Fruit fly (Drosophila melanogaster) whole organism, embryonic: ENCODE measurements around the gene Rab21.

Experiments
- BtbVII ChIP-seq: fragments of 200-800 bp; sonication (Bioruptor generic); optimal IDR thresholded peaks from 3 replicates; lab custom pipeline; 2017; ENCODE audit warnings: missing biosample characterization, mild to moderate bottlenecking, missing genetic modification characterization
- Bteb2 ChIP-seq: fragments of 200-800 bp; sonication (Bioruptor generic); optimal IDR thresholded peaks from 2 replicates; lab custom pipeline; 2016; ENCODE audit warnings: missing biosample characterization, missing genetic modification characterization
- CG10654 ChIP-seq: fragments of 200-800 bp; sonication (Bioruptor generic); optimal IDR thresholded peaks from 2 replicates; lab custom pipeline; 2016; ENCODE audit warnings: missing biosample characterization, missing genetic modification characterization
- CG10959 ChIP-seq: fragments of 200-800 bp; sonication (Bioruptor generic); IDR thresholded peaks from 2 replicates; pipeline ENCODE4 v1.3.6; 2022; ENCODE audit warnings: missing biosample characterization, missing genetic modification characterization
- CG11247 ChIP-seq: fragments of 200-800 bp; sonication (Bioruptor generic); IDR thresholded peaks from 2 replicates; pipeline ENCODE4 v1.3.6; 2022; ENCODE audit warnings: missing biosample characterization, missing genetic modification characterization
- CG12071 ChIP-seq: fragments of 200-800 bp; sonication (Bioruptor generic); optimal IDR thresholded peaks from 3 replicates; lab custom pipeline; 2018; ENCODE audit warnings: missing biosample characterization, mild to moderate bottlenecking, missing genetic modification characterization
- CG12219 ChIP-seq: fragments of 200-800 bp; sonication (Bioruptor generic); optimal IDR thresholded peaks from 3 replicates; lab custom pipeline; 2018; ENCODE audit warnings: missing biosample characterization, mild to moderate bottlenecking, missing genetic modification characterization
- CG12299 ChIP-seq: fragments of 200-800 bp; sonication (Bioruptor generic); optimal IDR thresholded peaks from 2 replicates; lab custom pipeline; 2018; ENCODE audit warnings: missing biosample characterization, mild to moderate bottlenecking, missing genetic modification characterization
- CG1233 ChIP-seq: fragments of 200-800 bp; sonication (Bioruptor generic); optimal IDR thresholded peaks from 4 replicates; lab custom pipeline; 2018; ENCODE audit warnings: missing biosample characterization, mild to moderate bottlenecking, missing genetic modification characterization
- CG12391 ChIP-seq: fragments of 200-800 bp; sonication (Bioruptor generic); optimal IDR thresholded peaks from 3 replicates; lab custom pipeline; 2018; ENCODE audit warnings: missing biosample characterization, mild to moderate bottlenecking, missing genetic modification characterization, moderate library complexity
- CG12744 ChIP-seq: fragments of 200-800 bp; sonication (Bioruptor generic); optimal IDR thresholded peaks from 2 replicates; lab custom pipeline; 2016; ENCODE audit warnings: missing biosample characterization, missing genetic modification characterization
- CG1603 ChIP-seq: fragments of 200-800 bp; sonication (Bioruptor generic); optimal IDR thresholded peaks from 2 replicates; lab custom pipeline; 2019; ENCODE audit warnings: missing biosample characterization, mild to moderate bottlenecking, missing genetic modification characterization, moderate library complexity
- CG1647 ChIP-seq: fragments of 200-800 bp; sonication (Bioruptor generic); optimal IDR thresholded peaks from 3 replicates; lab custom pipeline; 2016; ENCODE audit warnings: missing biosample characterization, missing genetic modification characterization
- CG17802 ChIP-seq: fragments of 200-800 bp; sonication (Bioruptor generic); optimal IDR thresholded peaks from 2 replicates; lab custom pipeline; 2018; ENCODE audit warnings: missing biosample characterization, mild to moderate bottlenecking, missing genetic modification characterization, moderate library complexity
- CG17829 ChIP-seq: fragments of 200-800 bp; optimal IDR thresholded peaks from 2 replicates; lab custom pipeline; 2019; ENCODE audit warnings: missing biosample characterization, mild to moderate bottlenecking, missing genetic modification characterization, moderate library complexity
- CG18599 ChIP-seq: fragments of 200-800 bp; sonication (Bioruptor generic); optimal IDR thresholded peaks from 3 replicates; lab custom pipeline; 2017; ENCODE audit warnings: missing biosample characterization, missing genetic modification characterization, mild to moderate bottlenecking, moderate library complexity, missing genetic modification reagents
- CG18619 ChIP-seq: fragments of 200-800 bp; sonication (Bioruptor generic); optimal IDR thresholded peaks from 3 replicates; lab custom pipeline; 2017; ENCODE audit warnings: missing biosample characterization, mild to moderate bottlenecking, missing genetic modification characterization
- CG2116 ChIP-seq: fragments of 200-800 bp; sonication (Bioruptor generic); optimal IDR thresholded peaks from 3 replicates; lab custom pipeline; 2018; ENCODE audit warnings: missing biosample characterization, mild to moderate bottlenecking, missing genetic modification characterization
- CG30431 ChIP-seq: fragments of 200-800 bp; sonication (Bioruptor generic); optimal IDR thresholded peaks from 2 replicates; lab custom pipeline; 2017; ENCODE audit warnings: missing biosample characterization, missing genetic modification characterization
- CG3281 ChIP-seq: fragments of 200-800 bp; sonication (Bioruptor generic); optimal IDR thresholded peaks from 3 replicates; lab custom pipeline; 2017; ENCODE audit warnings: missing biosample characterization, mild to moderate bottlenecking, missing genetic modification characterization
- CG6272 ChIP-seq: fragments of 200-800 bp; sonication (Bioruptor generic); IDR thresholded peaks from 2 replicates; pipeline ENCODE4 v1.3.6; 2022; ENCODE audit warnings: missing biosample characterization, missing genetic modification characterization
- CG6683 ChIP-seq: fragments of 200-800 bp; sonication (Bioruptor generic); optimal IDR thresholded peaks from 2 replicates; lab custom pipeline; 2017; ENCODE audit warnings: missing biosample characterization, mild to moderate bottlenecking, missing genetic modification characterization, missing genetic modification reagents
- CG7271 ChIP-seq: fragments of 200-800 bp; sonication (Bioruptor generic); optimal IDR thresholded peaks from 2 replicates; lab custom pipeline; 2018; ENCODE audit warnings: missing biosample characterization, mild to moderate bottlenecking, missing genetic modification characterization, moderate library complexity
- CG7357 ChIP-seq: fragments of 200-800 bp; sonication (Bioruptor generic); IDR thresholded peaks from 3 replicates; pipeline ENCODE4 v1.3.6; 2022; ENCODE audit warnings: missing biosample characterization, missing genetic modification characterization
- CG7372 ChIP-seq: fragments of 200-800 bp; sonication (Bioruptor generic); IDR thresholded peaks from 2 replicates; pipeline ENCODE4 v1.3.6; 2022; ENCODE audit warnings: missing biosample characterization, missing genetic modification characterization
- CG7928 ChIP-seq: fragments of 200-800 bp; sonication (Bioruptor generic); optimal IDR thresholded peaks from 2 replicates; lab custom pipeline; 2017; ENCODE audit warnings: missing biosample characterization, mild to moderate bottlenecking, missing genetic modification characterization
- CG8290 ChIP-seq, 3 experiments: fragments of 200-800 bp; sonication (Bioruptor generic); optimal IDR thresholded peaks; 2 replicates each; lab custom pipeline; 2016 to 2019; ENCODE audit warnings: missing biosample characterization in 3 of 3, missing genetic modification characterization in 3 of 3, mild to moderate bottlenecking in 2 of 3, moderate library complexity in 1 of 3
- CG8924 ChIP-seq: fragments of 200-800 bp; optimal IDR thresholded peaks from 3 replicates; lab custom pipeline; 2019; ENCODE audit warnings: missing biosample characterization, mild to moderate bottlenecking, missing genetic modification characterization, moderate library complexity
- CG9797 ChIP-seq: fragments of 200-800 bp; sonication (Bioruptor generic); optimal IDR thresholded peaks from 3 replicates; lab custom pipeline; 2018; ENCODE audit warnings: missing biosample characterization, mild to moderate bottlenecking, missing genetic modification characterization
- CTCF ChIP-seq: fragments of 200-800 bp; sonication (Bioruptor generic); optimal IDR thresholded peaks from 2 replicates; lab custom pipeline; 2017; ENCODE audit warnings: missing biosample characterization, mild to moderate bottlenecking, missing genetic modification characterization, moderate library complexity
- Dbx ChIP-seq: fragments of 200-800 bp; sonication (Bioruptor generic); IDR thresholded peaks from 3 replicates; pipeline ENCODE4 v1.3.6; 2022; ENCODE audit warnings: missing biosample characterization, missing genetic modification characterization
- Dip2 ChIP-seq: fragments of 200-800 bp; sonication (Bioruptor generic); IDR thresholded peaks from 2 replicates; pipeline ENCODE4 v1.3.6; 2022; ENCODE audit warnings: missing biosample characterization, missing genetic modification characterization
- Dref ChIP-seq: fragments of 200-800 bp; sonication (Bioruptor generic); IDR thresholded peaks from 2 replicates; pipeline ENCODE4 v1.3.6; 2022; ENCODE audit warnings: missing biosample characterization, missing genetic modification characterization
- Gsc ChIP-seq: fragments of 200-800 bp; sonication (Bioruptor generic); IDR thresholded peaks from 2 replicates; pipeline ENCODE4 v1.3.6; 2022; ENCODE audit warnings: missing biosample characterization, missing genetic modification characterization
- Hr39 ChIP-seq: fragments of >200 bp; optimal IDR thresholded peaks from 2 replicates; lab custom pipeline; 2017
- PHDP ChIP-seq: fragments of 200-800 bp; sonication (Bioruptor generic); optimal IDR thresholded peaks from 3 replicates; lab custom pipeline; 2018; ENCODE audit warnings: missing biosample characterization, mild to moderate bottlenecking, missing genetic modification characterization, moderate library complexity
- Xrp1 ChIP-seq: fragments of 200-800 bp; sonication (Bioruptor generic); IDR thresholded peaks from 2 replicates; pipeline ENCODE4 v1.3.6; 2022; ENCODE audit warnings: missing biosample characterization, missing genetic modification characterization
- ash1 ChIP-seq: fragments of 200-800 bp; sonication (Bioruptor generic); optimal IDR thresholded peaks from 2 replicates; lab custom pipeline; 2018; ENCODE audit warnings: missing biosample characterization, mild to moderate bottlenecking, missing genetic modification characterization
- bab2 ChIP-seq: fragments of 200-800 bp; sonication (Bioruptor generic); optimal IDR thresholded peaks from 2 replicates; lab custom pipeline; 2016; ENCODE audit warnings: missing biosample characterization, missing genetic modification characterization
- bigmax ChIP-seq: fragments of 200-800 bp; sonication (Bioruptor generic); optimal IDR thresholded peaks from 2 replicates; lab custom pipeline; 2018; ENCODE audit warnings: missing biosample characterization, mild to moderate bottlenecking, missing genetic modification characterization
- chinmo ChIP-seq: fragments of 200-800 bp; sonication (Bioruptor generic); IDR thresholded peaks from 4 replicates; pipeline ENCODE4 v1.3.6; 2022; ENCODE audit warnings: missing biosample characterization, missing genetic modification characterization; ENCODE audit not compliant: partially characterized antibody
- danr ChIP-seq: fragments of 200-800 bp; sonication (Bioruptor generic); IDR thresholded peaks from 2 replicates; pipeline ENCODE4 v1.3.6; 2022; ENCODE audit warnings: missing biosample characterization, missing genetic modification characterization
- en ChIP-seq: fragments of 200-800 bp; sonication (Bioruptor generic); optimal IDR thresholded peaks from 2 replicates; lab custom pipeline; 2016; ENCODE audit warnings: missing biosample characterization, missing genetic modification characterization
- exex ChIP-seq: fragments of 200-800 bp; sonication (Bioruptor generic); optimal IDR thresholded peaks from 4 replicates; lab custom pipeline; 2018; ENCODE audit warnings: missing biosample characterization, mild to moderate bottlenecking, missing genetic modification characterization, moderate library complexity
- eyg ChIP-seq: fragments of 200-800 bp; sonication (Bioruptor generic); optimal IDR thresholded peaks from 3 replicates; lab custom pipeline; 2016; ENCODE audit warnings: missing biosample characterization, missing genetic modification characterization
- fd64A ChIP-seq: fragments of 200-800 bp; sonication (Bioruptor generic); optimal IDR thresholded peaks from 3 replicates; lab custom pipeline; 2018; ENCODE audit warnings: missing biosample characterization, mild to moderate bottlenecking, missing genetic modification characterization
- fru ChIP-seq: fragments of >200 bp; optimal IDR thresholded peaks from 2 replicates; lab custom pipeline; 2017
- ken ChIP-seq: fragments of 200-800 bp; sonication (Bioruptor generic); IDR thresholded peaks from 3 replicates; pipeline ENCODE4 v1.3.6; 2022; ENCODE audit warnings: missing biosample characterization, missing genetic modification characterization
- oc ChIP-seq: fragments of 200-800 bp; sonication (Bioruptor generic); optimal IDR thresholded peaks from 2 replicates; lab custom pipeline; 2018; ENCODE audit warnings: missing biosample characterization, mild to moderate bottlenecking, missing genetic modification characterization, moderate library complexity
- org-1 ChIP-seq: fragments of 200-800 bp; sonication (Bioruptor generic); optimal IDR thresholded peaks from 2 replicates; lab custom pipeline; 2017; ENCODE audit warnings: missing biosample characterization, missing genetic modification characterization
- tin ChIP-seq: fragments of 200-800 bp; sonication (Bioruptor generic); optimal IDR thresholded peaks from 3 replicates; lab custom pipeline; 2016; ENCODE audit warnings: missing biosample characterization, missing genetic modification characterization
- tx ChIP-seq: fragments of 200-800 bp; sonication (Bioruptor generic); optimal IDR thresholded peaks from 2 replicates; lab custom pipeline; 2016; ENCODE audit warnings: missing biosample characterization, missing genetic modification characterization
- zen ChIP-seq: fragments of 200-800 bp; sonication (Bioruptor generic); optimal IDR thresholded peaks from 3 replicates; lab custom pipeline; 2018; ENCODE audit warnings: missing biosample characterization, mild to moderate bottlenecking, missing genetic modification characterization, moderate library complexity

Rab21 gene

dm6 chrX:23013208-23013607, at the start of gene Rab21, which contains the start of gene Coa7 (continued):
- TF ChIP-seq eyg (GFP tag; lab: Kevin White, UChicago) (no peak), CG1233 (GFP tag; lab: Kevin White, UChicago) (no peak), tx (GFP tag; lab: Kevin White, UChicago) (no peak), CG6272 (GFP tag; lab: Robert Waterston, UW) (peak; percentile 39; the same call in 1 of the 2 replicates), CG11247 (no peak), CG12391 (tag; lab: Kevin White, UChicago) (no peak), CTCF (no peak), org-1 (GFP tag; lab: Kevin White, UChicago) (no peak), exex (tag; lab: Kevin White, UChicago) (peak; percentile 12), CG1647 (GFP tag; lab: Kevin White, UChicago) (no peak), CG12071 (no peak), CG12744 (GFP tag; lab: Kevin White, UChicago) (no peak), Dip2 (no peak), CG30431 (GFP tag; lab: Kevin White, UChicago) (no peak), CG12299 (tag; lab: Kevin White, UChicago) (peak; percentile 14), CG7372 (GFP tag; lab: Robert Waterston, UW) (no peak), oc (no peak), Gsc (no peak), Bteb2 (GFP tag; lab: Kevin White, UChicago) (no peak), CG7928 (peak; percentile 33), bab2 (GFP tag; lab: Kevin White, UChicago) (no peak), CG12219 (GFP tag; lab: Kevin White, UChicago) (no peak), CG18619 (GFP tag; lab: Kevin White, UChicago) (no peak), tin (GFP tag; lab: Kevin White, UChicago) (peak; percentile 29), fd64A (GFP tag; lab: Kevin White, UChicago) (no peak), CG10959 (GFP tag; lab: Robert Waterston, UW) (no peak), CG7271 (tag; lab: Kevin White, UChicago) (no peak), PHDP (no peak), chinmo (GFP tag; lab: Robert Waterston, UW) (peak; percentile 76; the same call in 2 of the 4 replicates), ken (GFP tag; lab: Robert Waterston, UW) (no peak), zen (tag; lab: Kevin White, UChicago) (peak; percentile 62), fru (no peak), CG10654 (GFP tag; lab: Kevin White, UChicago) (no peak), ash1 (GFP tag; lab: Kevin White, UChicago) (no peak), CG8290 (GFP tag; optimal IDR thresholded peaks at IDR 0.05; lab: Kevin White, UChicago) (peak; percentile 81), CG8290 (tag; optimal IDR thresholded peaks at IDR 0.05; lab: Kevin White, UChicago) (peak; percentile 25 to 45), CG18599 (GFP tag; lab: Kevin White, UChicago) (no peak), Dref (GFP tag; lab: Robert Waterston, UW) (peak; percentile 88), en (GFP tag; lab: Kevin White, UChicago) (no peak), Xrp1 (GFP tag; lab: Robert Waterston, UW) (no peak), CG2116 (GFP tag; lab: Kevin White, UChicago) (peak; percentile 76), CG6683 (no peak), CG7357 (GFP tag; lab: Robert Waterston, UW) (no peak), CG9797 (GFP tag; lab: Kevin White, UChicago) (peak; percentile 71), Dbx (GFP tag; lab: Robert Waterston, UW) (0 out of 3 replicates have a peak, but pooled peaks have one; percentile 56), CG17829 (tag; lab: Kevin White, UChicago) (peak; percentile 12), CG1603 (tag; lab: Kevin White, UChicago) (peak; percentile 69), bigmax (GFP tag; lab: Kevin White, UChicago) (no peak), CG17802 (tag; lab: Kevin White, UChicago) (peak; percentile 10), danr (GFP tag; lab: Robert Waterston, UW) (no peak), BtbVII (GFP tag; lab: Kevin White, UChicago) (no peak), CG8924 (peak; percentile 47), Hr39 (lab: Kevin White, UChicago) (no peak), CG3281 (GFP tag; lab: Kevin White, UChicago) (no peak)
